Worm (Caenorhabditis elegans) whole organism, L2 larva: ENCODE data around the gene W09C2.9.
A peak's percentile ranks its signal among the peaks of the same experiment; 100 is the strongest.

Source experiments
- C34F6.9 ChIP-seq: fragments of 150-350 bp; optimal IDR thresholded peaks from 2 replicates; lab custom pipeline; 2014; ENCODE audit warnings: missing biosample characterization, missing genetic modification characterization
- R02D3.7 ChIP-seq: fragments of 150-350 bp; optimal IDR thresholded peaks from 2 replicates; lab custom pipeline; 2014; ENCODE audit warnings: missing biosample characterization, missing genetic modification characterization
- Y55F3AM.14 ChIP-seq: fragments of 200-800 bp; sonication (Bioruptor generic); optimal IDR thresholded peaks from 2 replicates; lab custom pipeline; 2018; ENCODE audit warnings: mild to moderate bottlenecking, missing genetic modification characterization, missing compliant biosample characterization
- ZK546.5 ChIP-seq: sonication (generic microtip); optimal IDR thresholded peaks from 2 replicates; lab custom pipeline; 2017; ENCODE audit warnings: missing biosample characterization, missing genetic modification characterization
- alr-1 ChIP-seq: fragments of 150-350 bp; optimal IDR thresholded peaks from 2 replicates; lab custom pipeline; 2014; ENCODE audit warnings: missing biosample characterization, missing genetic modification characterization
- blmp-1 ChIP-seq: sonication (generic microtip); optimal IDR thresholded peaks from 2 replicates; lab custom pipeline; 2017; ENCODE audit warnings: missing genetic modification characterization, mild to moderate bottlenecking, missing compliant biosample characterization, antibody characterized with exemption, moderate library complexity; ENCODE audit not compliant: insufficient read depth
- ceh-16 ChIP-seq: fragments of 150-350 bp; optimal IDR thresholded peaks from 2 replicates; lab custom pipeline; 2014; ENCODE audit warnings: missing biosample characterization, missing genetic modification characterization
- ceh-82 ChIP-seq: fragments of 150-350 bp; optimal IDR thresholded peaks from 2 replicates; lab custom pipeline; 2014; ENCODE audit warnings: missing biosample characterization, missing genetic modification characterization
- crh-2 ChIP-seq: sonication (generic microtip); optimal IDR thresholded peaks from 2 replicates; lab custom pipeline; 2017; ENCODE audit warnings: missing biosample characterization, missing genetic modification characterization
- dmd-4 ChIP-seq: sonication (generic microtip); optimal IDR thresholded peaks from 2 replicates; lab custom pipeline; 2017; ENCODE audit warnings: missing biosample characterization, missing genetic modification characterization
- fos-1 ChIP-seq: fragments of 150-350 bp; optimal IDR thresholded peaks from 2 replicates; lab custom pipeline; 2014; ENCODE audit warnings: missing biosample characterization, missing genetic modification characterization
- gmeb-1 ChIP-seq: fragments of 150-350 bp; optimal IDR thresholded peaks from 2 replicates; lab custom pipeline; 2014; ENCODE audit warnings: missing biosample characterization, missing genetic modification characterization
- lin-11 ChIP-seq: fragments of 150-350 bp; sonication (generic microtip); optimal IDR thresholded peaks from 2 replicates; lab custom pipeline; 2014; ENCODE audit warnings: missing biosample characterization, missing genetic modification characterization, inconsistent platforms, mixed read lengths
- lsy-2 ChIP-seq, 2 experiments: fragments of 150-350 bp in 1 of 2; sonication (generic microtip) in 1 of 2; optimal IDR thresholded peaks; 2 replicates each; lab custom pipeline; 2014 to 2017; ENCODE audit warnings: missing biosample characterization in 2 of 2, missing genetic modification characterization in 2 of 2
- mbf-1 ChIP-seq: sonication (generic microtip); optimal IDR thresholded peaks from 2 replicates; lab custom pipeline; 2017; ENCODE audit warnings: missing biosample characterization, missing genetic modification characterization
- nhr-129 ChIP-seq: fragments of 150-350 bp; optimal IDR thresholded peaks from 2 replicates; lab custom pipeline; 2014; ENCODE audit warnings: missing biosample characterization, missing genetic modification characterization
- nhr-21 ChIP-seq: fragments of 150-350 bp; optimal IDR thresholded peaks from 2 replicates; lab custom pipeline; 2014; ENCODE audit warnings: missing biosample characterization, missing genetic modification characterization
- nhr-23 ChIP-seq: fragments of 150-350 bp; optimal IDR thresholded peaks from 2 replicates; lab custom pipeline; 2014; ENCODE audit warnings: missing biosample characterization, missing genetic modification reagents, missing genetic modification characterization
- nhr-25 ChIP-seq: fragments of 150-350 bp; sonication (generic microtip); optimal IDR thresholded peaks from 3 replicates; lab custom pipeline; 2014; ENCODE audit warnings: missing biosample characterization, missing genetic modification characterization
- peb-1 ChIP-seq: fragments of 150-350 bp; optimal IDR thresholded peaks from 2 replicates; lab custom pipeline; 2014; ENCODE audit warnings: missing biosample characterization, missing genetic modification characterization
- sem-4 ChIP-seq: fragments of 150-350 bp; optimal IDR thresholded peaks from 2 replicates; lab custom pipeline; 2014; ENCODE audit warnings: missing biosample characterization, missing genetic modification reagents, missing genetic modification characterization
- skn-1 ChIP-seq: sonication (generic microtip); optimal IDR thresholded peaks from 2 replicates; lab custom pipeline; 2017; ENCODE audit warnings: missing biosample characterization, missing genetic modification characterization
- sma-3 ChIP-seq: sonication (generic microtip); optimal IDR thresholded peaks from 2 replicates; lab custom pipeline; 2016; ENCODE audit warnings: missing genetic modification reagents, missing genetic modification characterization, missing compliant biosample characterization
- sma-9 ChIP-seq, 2 experiments: fragments of 150-350 bp in 1 of 2; sonication (generic microtip) in 1 of 2; optimal IDR thresholded peaks; 2 replicates each; lab custom pipeline; 2014 to 2016; ENCODE audit warnings: missing genetic modification characterization in 2 of 2, mild to moderate bottlenecking in 1 of 2, missing biosample characterization in 1 of 2, missing compliant biosample characterization in 1 of 2, missing genetic modification reagents in 1 of 2, moderate library complexity in 1 of 2
- snpc-4 ChIP-seq: fragments of 150-350 bp; optimal IDR thresholded peaks from 2 replicates; lab custom pipeline; 2014; ENCODE audit warnings: missing biosample characterization, missing genetic modification characterization
- ztf-1 ChIP-seq: fragments of 200-800 bp; sonication (Bioruptor generic); conservative IDR thresholded peaks from 2 replicates; pipeline ENCODE4 v1.3.6; 2022; ENCODE audit warnings: missing genetic modification characterization, missing compliant biosample characterization

The W09C2.9 gene

DNA sequence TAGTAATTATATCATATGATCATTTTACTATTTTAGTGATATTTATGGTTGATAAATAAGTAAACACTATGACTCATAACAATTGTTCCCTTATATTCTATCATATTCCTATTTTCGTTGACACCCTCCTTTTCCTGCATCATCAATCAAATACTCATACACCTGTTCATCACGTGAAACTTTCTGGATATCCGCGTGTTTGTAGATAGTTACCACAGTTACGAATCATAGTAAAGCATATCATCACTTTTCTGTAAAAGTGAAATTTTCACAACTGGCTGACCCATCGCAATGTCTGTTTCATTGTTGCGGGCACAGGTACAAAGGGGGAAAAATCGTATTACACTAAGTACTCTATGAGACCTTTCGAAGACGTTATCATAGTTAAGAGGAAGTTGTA, 10.7 kb upstream of the W09C2.9 start:
- TF ChIP-seq snpc-4 (tag; lab: Kevin White, UChicago) (no peak), ZK546.5 (tag; lab: Kevin White, UChicago) (no peak), ztf-1 (GFP tag; lab: Robert Waterston, UW) (no peak), ceh-82 (tag; lab: Kevin White, UChicago) (no peak), sma-3 (GFP tag; lab: Kevin White, UChicago) (peak; percentile 62), blmp-1 (tag; lab: Kevin White, UChicago) (peak; percentile 54), dmd-4 (tag; lab: Kevin White, UChicago) (no peak), peb-1 (tag; lab: Kevin White, UChicago) (no peak), nhr-129 (tag; lab: Kevin White, UChicago) (no peak)

DNA sequence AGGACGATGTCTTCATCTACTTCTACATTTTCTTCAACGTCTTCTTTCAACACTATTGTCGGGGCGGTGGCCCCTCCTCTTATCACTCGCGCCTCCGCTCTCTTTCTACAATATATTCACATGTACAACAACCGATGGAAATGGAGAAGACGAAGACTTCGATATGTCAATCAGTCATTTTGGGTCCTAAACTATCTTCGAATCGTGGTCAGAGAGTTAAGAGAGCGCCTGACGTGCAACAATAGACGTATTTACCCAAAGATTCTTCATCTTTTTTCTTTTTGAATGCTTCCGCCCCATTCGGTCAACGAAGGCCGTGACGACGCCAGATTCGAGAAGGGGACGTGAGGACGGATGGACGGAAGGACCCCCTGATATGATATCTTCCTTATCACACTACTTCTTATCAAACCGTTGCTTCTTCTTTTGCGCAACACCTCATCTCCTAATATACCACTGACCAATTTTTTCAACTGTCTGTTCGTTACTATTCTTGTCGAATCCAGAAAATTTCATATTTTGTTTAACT, 9.9 kb upstream of the W09C2.9 start:
- TF ChIP-seq sma-3 (GFP tag; lab: Kevin White, UChicago) (peak; percentile 15), dmd-4 (tag; lab: Kevin White, UChicago) (no peak), ceh-82 (tag; lab: Kevin White, UChicago) (no peak), nhr-23 (tag; lab: Kevin White, UChicago) (no peak), C34F6.9 (no peak), nhr-25 (tag; lab: Kevin White, UChicago) (peak; percentile 4), sma-9 (GFP tag; optimal IDR thresholded peaks at IDR 0.05; lab: Kevin White, UChicago) (peak; percentile 53), sma-9 (tag; optimal IDR thresholded peaks at IDR 0.05; lab: Kevin White, UChicago) (no peak)

DNA sequence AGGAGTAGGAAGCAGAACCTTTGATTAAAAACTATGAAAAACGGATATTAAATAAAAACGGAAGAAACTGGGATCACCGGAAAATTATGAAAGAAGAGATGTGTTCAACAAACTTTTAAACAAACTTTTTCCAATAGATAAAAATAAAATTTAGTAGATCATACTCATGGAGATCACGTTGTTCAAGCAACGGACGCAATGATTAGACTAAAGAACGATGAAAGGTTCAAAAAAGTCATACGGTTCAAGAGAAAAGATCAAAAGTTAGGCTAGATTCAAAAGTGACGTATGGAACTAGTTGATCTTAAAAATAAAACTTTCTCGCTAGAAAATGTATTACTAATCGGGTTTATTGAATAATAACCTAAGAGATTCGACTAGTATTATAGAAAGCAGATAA, 8.9 kb upstream of the W09C2.9 start:
- TF ChIP-seq sma-9 (GFP tag; optimal IDR thresholded peaks at IDR 0.05; lab: Kevin White, UChicago) (peak; percentile 58), sma-9 (tag; optimal IDR thresholded peaks at IDR 0.05; lab: Kevin White, UChicago) (no peak), nhr-21 (tag; lab: Kevin White, UChicago) (peak; percentile 28), alr-1 (tag; lab: Kevin White, UChicago) (no peak), ceh-16 (tag; lab: Kevin White, UChicago) (no peak), sem-4 (tag; lab: Kevin White, UChicago) (no peak), blmp-1 (tag; lab: Kevin White, UChicago) (peak; percentile 40)

DNA sequence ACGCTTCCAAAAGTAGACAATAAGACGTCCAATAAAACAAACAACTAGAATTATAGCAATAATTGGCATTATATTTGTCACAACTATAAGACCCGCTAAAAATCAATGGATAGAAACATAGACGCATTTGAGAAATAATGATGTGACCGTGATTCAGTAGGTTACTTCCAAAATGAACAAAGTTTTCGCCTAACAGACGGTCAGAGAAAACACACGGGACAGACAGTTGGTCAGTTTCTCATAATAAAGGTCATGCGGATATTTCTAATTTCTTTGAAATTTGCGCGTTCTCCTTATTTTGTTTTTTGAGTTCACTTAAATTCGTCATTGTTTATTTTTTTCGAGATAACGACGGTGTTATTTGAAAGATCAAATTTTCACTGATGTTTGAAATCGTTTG, 8.4 kb upstream of the W09C2.9 start:
- TF ChIP-seq Y55F3AM.14 (GFP tag; lab: Kevin White, UChicago) (no peak), sma-9 (GFP tag; optimal IDR thresholded peaks at IDR 0.05; lab: Kevin White, UChicago) (peak; percentile 2), sma-9 (tag; optimal IDR thresholded peaks at IDR 0.05; lab: Kevin White, UChicago) (no peak), gmeb-1 (no peak), lsy-2 (tag; optimal IDR thresholded peaks at IDR 0.05; lab: Kevin White, UChicago) (no peak), ZK546.5 (tag; lab: Kevin White, UChicago) (no peak), snpc-4 (tag; lab: Kevin White, UChicago) (no peak)

DNA sequence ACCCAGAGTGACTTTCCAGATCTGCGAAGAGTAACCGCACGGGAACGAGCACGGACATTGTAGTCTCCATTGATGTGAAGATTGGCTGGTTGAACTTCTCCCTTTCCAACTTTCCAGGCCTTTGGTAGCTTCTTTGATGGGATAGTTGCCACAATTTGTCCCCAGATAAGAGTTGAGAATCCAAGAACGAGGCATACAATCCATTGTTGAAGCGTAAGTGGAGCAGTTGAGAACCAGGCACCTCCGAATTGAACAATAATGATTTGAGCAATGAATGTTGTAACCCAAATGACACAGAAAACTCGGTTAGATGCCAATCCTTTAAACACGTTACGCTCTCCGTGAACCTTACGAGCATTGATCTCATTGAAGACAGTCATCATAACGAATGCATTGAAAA, 3.9 kb upstream of the W09C2.9 start:
- TF ChIP-seq mbf-1 (tag; lab: Kevin White, UChicago) (no peak), blmp-1 (tag; lab: Kevin White, UChicago) (no peak), nhr-129 (tag; lab: Kevin White, UChicago) (no peak), fos-1 (tag; lab: Kevin White, UChicago) (no peak), sem-4 (tag; lab: Kevin White, UChicago) (no peak), ceh-16 (tag; lab: Kevin White, UChicago) (no peak), nhr-25 (tag; lab: Kevin White, UChicago) (no peak), lin-11 (no peak), ZK546.5 (tag; lab: Kevin White, UChicago) (no peak)

DNA sequence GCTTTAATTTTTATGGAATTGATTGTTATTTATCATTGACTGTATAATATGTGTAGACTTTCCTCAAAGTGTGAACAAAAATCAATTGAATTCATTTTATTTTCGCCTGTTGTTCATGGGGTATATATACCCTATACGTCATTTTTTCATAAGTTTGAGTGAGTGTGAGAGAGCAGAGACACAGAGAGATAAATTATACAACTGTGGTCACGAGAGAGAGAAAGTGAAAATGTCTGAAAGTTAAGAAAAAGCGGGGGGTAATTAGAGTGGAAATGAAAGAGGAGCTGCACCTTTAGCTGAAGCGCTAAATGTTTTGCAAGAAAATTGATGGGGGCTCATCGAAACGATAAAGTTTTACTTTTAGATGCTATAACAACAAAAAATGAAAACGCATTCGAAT, 2.7 kb upstream of the W09C2.9 start:
- peak; percentile 69 for TF ChIP-seq blmp-1 (tag; lab: Kevin White, UChicago)
- TF ChIP-seq dmd-4 (tag; lab: Kevin White, UChicago), result no peak
- peak; percentile 8 for TF ChIP-seq sma-9 (GFP tag; optimal IDR thresholded peaks at IDR 0.05; lab: Kevin White, UChicago)
- no peak for TF ChIP-seq sma-9 (tag; optimal IDR thresholded peaks at IDR 0.05; lab: Kevin White, UChicago)
- peak; percentile 2 for TF ChIP-seq sma-3 (GFP tag; lab: Kevin White, UChicago)
- TF ChIP-seq fos-1 (tag; lab: Kevin White, UChicago), result peak; percentile 18
- TF ChIP-seq crh-2 (tag; lab: Kevin White, UChicago), result peak; percentile 1
- no peak for TF ChIP-seq skn-1
- no peak for TF ChIP-seq R02D3.7
- TF ChIP-seq mbf-1 (tag; lab: Kevin White, UChicago), result no peak
- TF ChIP-seq, all 48 proteins: peak for 5
